Fruit fly (Drosophila melanogaster) whole organism: ENCODE measurements around the gene Miga.

ENCODE experiments used
- Dll ChIP-seq: fragments of >200 bp; optimal IDR thresholded peaks from 2 replicates; lab custom pipeline; 2017
- psq ChIP-seq: fragments of >200 bp; optimal IDR thresholded peaks from 2 replicates; lab custom pipeline; 2017

DNA sequence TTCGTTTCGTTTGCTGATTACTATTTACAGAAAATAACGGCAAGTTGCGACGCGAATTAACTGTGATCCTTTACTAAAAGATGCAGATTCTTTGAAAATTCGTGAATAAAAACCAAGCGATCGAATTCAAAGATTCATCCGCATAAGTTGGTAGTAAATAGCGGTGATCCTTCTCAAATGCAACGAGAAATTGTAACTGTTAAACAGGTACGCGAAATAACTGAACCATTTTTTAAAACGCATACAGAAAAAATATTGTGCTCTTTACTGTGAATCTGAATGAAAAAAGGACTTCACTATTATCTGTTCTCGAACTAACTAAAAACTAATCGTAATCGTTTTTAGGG lies 16.2 kb downstream of the Miga start:
- TF ChIP-seq psq (lab: Kevin White, UChicago) (no peak), Dll (lab: Kevin White, UChicago) (no peak)
